Worm (Caenorhabditis elegans) whole organism, midembryonic: ENCODE measurements around the gene rips-1.

ENCODE experiments used
- T22C8.4 ChIP-seq: fragments of 200-800 bp; sonication (Bioruptor generic); IDR thresholded peaks from 2 replicates; pipeline ENCODE4 v1.3.6; 2022; ENCODE audit warnings: missing genetic modification characterization, missing compliant biosample characterization
- cog-1 ChIP-seq: sonication (generic microtip); optimal IDR thresholded peaks from 2 replicates; lab custom pipeline; 2016; ENCODE audit warnings: missing genetic modification characterization, missing compliant biosample characterization
- flt-1 ChIP-seq: fragments of 200-800 bp; sonication (Bioruptor generic); IDR thresholded peaks from 2 replicates; pipeline ENCODE4 v1.3.6; 2022; ENCODE audit warnings: missing genetic modification characterization, missing compliant biosample characterization
- med-1 ChIP-seq: sonication (generic microtip); optimal IDR thresholded peaks from 2 replicates; lab custom pipeline; 2017; ENCODE audit warnings: missing genetic modification characterization, mild to moderate bottlenecking, missing compliant biosample characterization, antibody characterized with exemption, missing genetic modification reagents; ENCODE audit not compliant: insufficient read depth
- ref-1 ChIP-seq: fragments of 200-800 bp; sonication (Bioruptor generic); conservative IDR thresholded peaks from 2 replicates; pipeline ENCODE4 v1.3.6; 2022; ENCODE audit warnings: missing genetic modification reagents, missing genetic modification characterization, missing compliant biosample characterization

ce11 chrV:3773618-3774017, 1.8 kb downstream of the rips-1 start:
- TF ChIP-seq flt-1 (GFP tag; lab: Robert Waterston, UW) (no peak), T22C8.4 (GFP tag; lab: Robert Waterston, UW) (no peak), cog-1 (tag; lab: Kevin White, UChicago) (no peak), med-1 (no peak), ref-1 (GFP tag; lab: Robert Waterston, UW) (no peak)
